Fruit fly (Drosophila melanogaster) whole organism, embryonic: ENCODE results near the gene SCCRO4.

ENCODE experiments used
- Ada2b ChIP-seq: fragments of 200-800 bp; sonication (Bioruptor generic); IDR thresholded peaks from 2 replicates; pipeline ENCODE4 v1.3.6; 2022; ENCODE audit warnings: missing biosample characterization, missing genetic modification characterization
- Antp ChIP-seq: fragments of 200-800 bp; sonication (Bioruptor generic); optimal IDR thresholded peaks from 3 replicates; lab custom pipeline; 2016; ENCODE audit warnings: missing biosample characterization, missing genetic modification characterization
- CG10209 ChIP-seq: fragments of 200-800 bp; sonication (Bioruptor generic); optimal IDR thresholded peaks from 3 replicates; lab custom pipeline; 2017; ENCODE audit warnings: missing biosample characterization, mild to moderate bottlenecking, missing genetic modification characterization, missing genetic modification reagents
- CG10959 ChIP-seq: fragments of 200-800 bp; sonication (Bioruptor generic); IDR thresholded peaks from 2 replicates; pipeline ENCODE4 v1.3.6; 2022; ENCODE audit warnings: missing biosample characterization, missing genetic modification characterization
- CG11093 ChIP-seq: fragments of 200-800 bp; sonication (Bioruptor generic); IDR thresholded peaks from 3 replicates; pipeline ENCODE4 v1.3.6; 2022; ENCODE audit warnings: missing biosample characterization, missing genetic modification characterization
- CG11723 ChIP-seq: fragments of 200-800 bp; sonication (Bioruptor generic); optimal IDR thresholded peaks from 2 replicates; lab custom pipeline; 2017; ENCODE audit warnings: missing biosample characterization, mild to moderate bottlenecking, missing genetic modification characterization
- CG12155 ChIP-seq: fragments of 200-800 bp; sonication (Bioruptor generic); optimal IDR thresholded peaks from 3 replicates; lab custom pipeline; 2016; ENCODE audit warnings: missing biosample characterization, missing genetic modification characterization
- CG12219 ChIP-seq: fragments of 200-800 bp; sonication (Bioruptor generic); optimal IDR thresholded peaks from 3 replicates; lab custom pipeline; 2018; ENCODE audit warnings: missing biosample characterization, mild to moderate bottlenecking, missing genetic modification characterization
- CG1233 ChIP-seq: fragments of 200-800 bp; sonication (Bioruptor generic); optimal IDR thresholded peaks from 4 replicates; lab custom pipeline; 2018; ENCODE audit warnings: missing biosample characterization, mild to moderate bottlenecking, missing genetic modification characterization
- CG13624 ChIP-seq: fragments of 200-800 bp; sonication (Bioruptor generic); optimal IDR thresholded peaks from 2 replicates; lab custom pipeline; 2016; ENCODE audit warnings: missing biosample characterization, missing genetic modification characterization
- CG16863 ChIP-seq: fragments of 200-800 bp; sonication (Bioruptor generic); optimal IDR thresholded peaks from 3 replicates; lab custom pipeline; 2016; ENCODE audit warnings: missing biosample characterization, missing genetic modification characterization
- CG18476 ChIP-seq: fragments of 200-800 bp; sonication (Bioruptor generic); optimal IDR thresholded peaks from 2 replicates; lab custom pipeline; 2016; ENCODE audit warnings: missing biosample characterization, mild to moderate bottlenecking, missing genetic modification characterization
- CG18619 ChIP-seq: fragments of 200-800 bp; sonication (Bioruptor generic); optimal IDR thresholded peaks from 3 replicates; lab custom pipeline; 2017; ENCODE audit warnings: missing biosample characterization, mild to moderate bottlenecking, missing genetic modification characterization
- CG4617 ChIP-seq: fragments of 200-800 bp; sonication (Bioruptor generic); optimal IDR thresholded peaks from 3 replicates; lab custom pipeline; 2016; ENCODE audit warnings: missing biosample characterization, missing genetic modification characterization, borderline replicate concordance
- CG4730 ChIP-seq: fragments of 200-800 bp; sonication (Bioruptor generic); IDR thresholded peaks from 2 replicates; pipeline ENCODE4 v1.3.6; 2022; ENCODE audit warnings: missing biosample characterization, missing genetic modification characterization
- CG4854 ChIP-seq: fragments of 200-800 bp; sonication (Bioruptor generic); optimal IDR thresholded peaks from 2 replicates; lab custom pipeline; 2016; ENCODE audit warnings: missing biosample characterization, missing genetic modification characterization, inconsistent platforms
- CG6254 ChIP-seq: fragments of 200-800 bp; sonication (Bioruptor generic); optimal IDR thresholded peaks from 3 replicates; lab custom pipeline; 2017; ENCODE audit warnings: mild to moderate bottlenecking, missing biosample characterization, missing genetic modification reagents, missing genetic modification characterization
- CG6765 ChIP-seq: fragments of 200-800 bp; sonication (Bioruptor generic); optimal IDR thresholded peaks from 3 replicates; lab custom pipeline; 2017; ENCODE audit warnings: missing biosample characterization, mild to moderate bottlenecking, missing genetic modification characterization
- CG8359 ChIP-seq: fragments of 200-800 bp; sonication (Bioruptor generic); optimal IDR thresholded peaks from 2 replicates; lab custom pipeline; 2017; ENCODE audit warnings: missing biosample characterization, mild to moderate bottlenecking, missing genetic modification characterization, borderline replicate concordance
- CG8388 ChIP-seq: fragments of 200-800 bp; sonication (Bioruptor generic); optimal IDR thresholded peaks from 2 replicates; lab custom pipeline; 2019; ENCODE audit warnings: missing biosample characterization, mild to moderate bottlenecking, missing genetic modification characterization, moderate library complexity
- CG8944 ChIP-seq: fragments of 200-800 bp; sonication (Bioruptor generic); optimal IDR thresholded peaks from 3 replicates; lab custom pipeline; 2016; ENCODE audit warnings: missing biosample characterization, missing genetic modification characterization
- CG9215 ChIP-seq: fragments of 200-800 bp; sonication (Bioruptor generic); IDR thresholded peaks from 2 replicates; pipeline ENCODE4 v1.3.6; 2022; ENCODE audit warnings: missing biosample characterization, missing genetic modification characterization
- CG9797 ChIP-seq: fragments of 200-800 bp; sonication (Bioruptor generic); optimal IDR thresholded peaks from 3 replicates; lab custom pipeline; 2018; ENCODE audit warnings: missing biosample characterization, mild to moderate bottlenecking, missing genetic modification characterization
- Dad ChIP-seq: fragments of 200-800 bp; sonication (Bioruptor generic); optimal IDR thresholded peaks from 3 replicates; lab custom pipeline; 2016; ENCODE audit warnings: missing biosample characterization, missing genetic modification characterization
- E2f1 ChIP-seq: fragments of 200-800 bp; sonication (Bioruptor generic); IDR thresholded peaks from 2 replicates; pipeline ENCODE4 v1.3.6; 2022; ENCODE audit warnings: missing biosample characterization, missing genetic modification characterization
- MESR4 ChIP-seq: fragments of 200-800 bp; sonication (Bioruptor generic); optimal IDR thresholded peaks from 2 replicates; lab custom pipeline; 2018; ENCODE audit warnings: missing biosample characterization, mild to moderate bottlenecking, missing genetic modification characterization, moderate library complexity
- Med ChIP-seq: fragments of 200-800 bp; sonication (Bioruptor generic); peaks from one replicate; lab custom pipeline; 2016; ENCODE audit warnings: missing biosample characterization, missing genetic modification characterization, mild to moderate bottlenecking, inconsistent platforms, moderate library complexity
- Mes4 ChIP-seq: fragments of 200-800 bp; sonication (Bioruptor generic); optimal IDR thresholded peaks from 2 replicates; lab custom pipeline; 2016; ENCODE audit warnings: missing biosample characterization, missing genetic modification characterization
- NFAT ChIP-seq: fragments of 200-800 bp; sonication (Bioruptor generic); IDR thresholded peaks from 2 replicates; pipeline ENCODE4 v1.3.6; 2022; ENCODE audit warnings: missing biosample characterization, missing genetic modification characterization
- Ptx1 ChIP-seq: fragments of 200-800 bp; sonication (Bioruptor generic); IDR thresholded peaks from 2 replicates; pipeline ENCODE4 v1.3.6; 2022; ENCODE audit warnings: missing biosample characterization, missing genetic modification characterization
- Rfx ChIP-seq: fragments of 200-800 bp; sonication (Bioruptor generic); IDR thresholded peaks from 2 replicates; pipeline ENCODE4 v1.3.6; 2022; ENCODE audit warnings: missing biosample characterization, missing genetic modification characterization
- Six4 ChIP-seq: fragments of 200-800 bp; sonication (Bioruptor generic); optimal IDR thresholded peaks from 2 replicates; lab custom pipeline; 2016; ENCODE audit warnings: missing biosample characterization, missing genetic modification characterization
- abd-A ChIP-seq: fragments of 200-800 bp; sonication (Bioruptor generic); optimal IDR thresholded peaks from 3 replicates; lab custom pipeline; 2019; ENCODE audit warnings: missing biosample characterization, mild to moderate bottlenecking, missing genetic modification characterization, moderate library complexity
- bcd ChIP-seq: fragments of 200-800 bp; sonication (Bioruptor generic); optimal IDR thresholded peaks from 2 replicates; lab custom pipeline; 2017; ENCODE audit warnings: missing biosample characterization, mild to moderate bottlenecking, missing genetic modification characterization
- cas ChIP-seq: fragments of 200-800 bp; sonication (Bioruptor generic); IDR thresholded peaks from 2 replicates; pipeline ENCODE4 v1.3.6; 2022; ENCODE audit warnings: missing biosample characterization, missing genetic modification characterization
- chm ChIP-seq: fragments of 200-800 bp; sonication (Bioruptor generic); IDR thresholded peaks from 2 replicates; pipeline ENCODE4 v1.3.6; 2022; ENCODE audit warnings: missing biosample characterization, missing genetic modification characterization
- crc ChIP-seq: fragments of 200-800 bp; sonication (Bioruptor generic); optimal IDR thresholded peaks from 2 replicates; lab custom pipeline; 2016; ENCODE audit warnings: missing biosample characterization, missing genetic modification characterization
- crp ChIP-seq, 2 experiments: fragments of 200-800 bp; sonication (Bioruptor generic); optimal IDR thresholded peaks; 2 replicates in 1 of 2; 3 replicates in 1 of 2; lab custom pipeline; 2017; ENCODE audit warnings: missing biosample characterization in 2 of 2, missing genetic modification characterization in 2 of 2, mild to moderate bottlenecking in 1 of 2, moderate library complexity in 1 of 2
- emc ChIP-seq: fragments of 200-800 bp; sonication (Bioruptor generic); optimal IDR thresholded peaks from 2 replicates; lab custom pipeline; 2016; ENCODE audit warnings: missing biosample characterization, missing genetic modification characterization
- eve ChIP-seq, 2 experiments: fragments of >200 bp; optimal IDR thresholded peaks; 2 replicates each; lab custom pipeline; 2017; ENCODE audit warnings: missing biosample characterization in 2 of 2, missing genetic modification characterization in 2 of 2
- fd96Cb ChIP-seq: fragments of 200-800 bp; sonication (Bioruptor generic); optimal IDR thresholded peaks from 2 replicates; lab custom pipeline; 2018; ENCODE audit warnings: missing biosample characterization, mild to moderate bottlenecking, missing genetic modification characterization, moderate library complexity
- gro ChIP-seq: fragments of 200-800 bp; sonication (Bioruptor generic); optimal IDR thresholded peaks from 2 replicates; lab custom pipeline; 2016; ENCODE audit warnings: missing biosample characterization, missing genetic modification characterization
- gsb-n ChIP-seq: fragments of 200-800 bp; sonication (Bioruptor generic); optimal IDR thresholded peaks from 3 replicates; lab custom pipeline; 2018; ENCODE audit warnings: missing biosample characterization, mild to moderate bottlenecking, missing genetic modification characterization
- h ChIP-seq: fragments of >200 bp; optimal IDR thresholded peaks from 2 replicates; lab custom pipeline; 2017
- hbn ChIP-seq: fragments of 200-800 bp; sonication (Bioruptor generic); IDR thresholded peaks from 2 replicates; pipeline ENCODE4 v1.3.6; 2022; ENCODE audit warnings: missing biosample characterization, missing genetic modification characterization; ENCODE audit not compliant: partially characterized antibody
- jing ChIP-seq: fragments of 200-800 bp; sonication (Bioruptor generic); optimal IDR thresholded peaks from 2 replicates; lab custom pipeline; 2018; ENCODE audit warnings: missing biosample characterization, mild to moderate bottlenecking, missing genetic modification characterization
- lov ChIP-seq, 2 experiments: fragments of 200-800 bp in 1 of 2; fragments of >200 bp in 1 of 2; sonication (Bioruptor generic) in 1 of 2; IDR thresholded peaks in 1 of 2; optimal IDR thresholded peaks in 1 of 2; 2 replicates in 1 of 2; 3 replicates in 1 of 2; pipeline versions ENCODE4 v1.3.6 to Lab custom; 2017 to 2022; ENCODE audit warnings: missing biosample characterization in 1 of 2, missing genetic modification characterization in 1 of 2
- sd ChIP-seq: fragments of 200-800 bp; sonication (Bioruptor generic); optimal IDR thresholded peaks from 3 replicates; lab custom pipeline; 2018; ENCODE audit warnings: missing biosample characterization, mild to moderate bottlenecking, missing genetic modification characterization, moderate library complexity
- sim ChIP-seq: fragments of 200-800 bp; sonication (Bioruptor generic); IDR thresholded peaks from 2 replicates; pipeline ENCODE4 v1.3.6; 2022; ENCODE audit warnings: missing biosample characterization, missing genetic modification characterization

The SCCRO4 gene

DNA sequence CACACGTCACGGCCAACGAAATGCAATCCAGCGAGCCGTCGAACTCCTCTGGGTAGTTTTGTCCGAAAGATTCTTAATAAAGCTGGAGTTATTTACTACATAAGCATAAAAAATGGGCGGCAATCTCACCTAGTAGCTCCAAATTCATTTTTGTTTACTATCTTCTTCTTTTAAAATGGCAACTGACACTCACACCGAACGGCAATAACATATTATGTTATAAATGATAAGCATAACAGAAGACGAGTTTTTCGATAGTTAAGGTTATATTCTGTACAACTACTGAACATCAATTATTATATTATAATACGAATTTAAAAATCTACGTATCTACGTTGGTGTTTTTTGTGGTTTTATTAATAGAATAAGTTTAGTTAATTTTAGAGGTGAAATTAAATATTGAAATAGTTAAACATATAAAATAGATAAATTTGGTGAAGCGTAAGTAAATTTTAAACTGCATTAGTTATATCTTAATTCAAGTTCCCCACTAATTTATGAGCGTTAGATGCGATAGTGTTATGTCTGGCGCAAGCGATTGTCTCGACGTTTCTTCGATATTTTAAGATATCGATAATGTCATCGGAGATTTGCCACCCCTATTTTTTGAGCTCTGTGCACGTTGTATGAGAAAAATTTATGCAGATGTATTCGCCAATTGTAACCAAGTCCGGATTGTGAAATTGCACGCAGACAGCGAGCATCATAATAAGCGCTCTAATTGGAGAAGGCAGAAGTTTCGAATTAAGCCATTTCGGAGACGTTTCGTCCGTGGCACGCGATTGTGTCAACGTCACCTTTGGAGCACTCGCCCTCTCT is 48.8 kb downstream of the SCCRO4 start, which contains the start of the genes Rbbp5 and eRF1 (continued):
- TF ChIP-seq Med (GFP tag; lab: Kevin White, UChicago) (peak; percentile 92), chm (GFP tag; lab: Robert Waterston, UW) (peak; percentile 61), emc (peak; percentile 9), bcd (GFP tag; lab: Kevin White, UChicago) (peak; percentile 70), CG4854 (peak; percentile 26), Mes4 (GFP tag; lab: Kevin White, UChicago) (peak; percentile 40), sim (GFP tag; lab: Robert Waterston, UW) (no peak), cas (peak; percentile 76), CG10959 (GFP tag; lab: Robert Waterston, UW) (no peak; the same call in 1 of the 2 replicates), MESR4 (peak; percentile 88), CG1233 (GFP tag; lab: Kevin White, UChicago) (peak; percentile 61), Rfx (GFP tag; lab: Robert Waterston, UW) (no peak; the same call in 1 of the 2 replicates), h (no peak), Antp (peak; percentile 53), CG11093 (peak; percentile 59; the same call in 1 of the 3 replicates), lov (optimal IDR thresholded peaks at IDR 0.05; lab: Kevin White, UChicago) (no peak), lov (GFP tag; IDR thresholded peaks at IDR 0.05; lab: Robert Waterston, UW) (peak; percentile 64; the same call in 2 of the 3 replicates), CG10209 (peak; percentile 62), CG4617 (GFP tag; lab: Kevin White, UChicago) (peak; percentile 83), CG8359 (GFP tag; lab: Kevin White, UChicago) (no peak), CG6254 (GFP tag; lab: Kevin White, UChicago) (peak; percentile 26), CG8388 (peak; percentile 72), CG11723 (GFP tag; lab: Kevin White, UChicago) (peak; percentile 30), crc (GFP tag; lab: Kevin White, UChicago) (peak; percentile 33), CG13624 (peak; percentile 68), jing (no peak), gsb-n (tag; lab: Kevin White, UChicago) (no peak), abd-A (no peak), CG12219 (GFP tag; lab: Kevin White, UChicago) (no peak), CG9797 (GFP tag; lab: Kevin White, UChicago) (peak; percentile 14), Ada2b (GFP tag; lab: Robert Waterston, UW) (peak; percentile 57; the same call in 1 of the 2 replicates), E2f1 (GFP tag; lab: Robert Waterston, UW) (peak; percentile 76), hbn (peak; percentile 79), CG8944 (GFP tag; lab: Kevin White, UChicago) (peak; percentile 41), CG6765 (GFP tag; lab: Kevin White, UChicago) (no peak), sd (tag; lab: Kevin White, UChicago) (no peak), CG4730 (peak; percentile 75), Dad (peak; percentile 54), CG18619 (GFP tag; lab: Kevin White, UChicago) (peak; percentile 40), crp (GFP tag; optimal IDR thresholded peaks at IDR 0.05; lab: Kevin White, UChicago) (peak in 1 of 2 experiments; percentile 17), CG18476 (GFP tag; lab: Kevin White, UChicago) (peak; percentile 66), Six4 (GFP tag; lab: Kevin White, UChicago) (peak; percentile 66), eve (GFP tag; optimal IDR thresholded peaks at IDR 0.05; lab: Kevin White, UChicago) (no peak), fd96Cb (peak; percentile 58), NFAT (GFP tag; lab: Robert Waterston, UW) (peak; percentile 83), CG16863 (GFP tag; lab: Kevin White, UChicago) (peak; percentile 32), gro (peak; percentile 14), CG12155 (GFP tag; lab: Kevin White, UChicago) (peak; percentile 78), Ptx1 (GFP tag; lab: Robert Waterston, UW) (peak; percentile 81), CG9215 (peak; percentile 79)
